Fruit fly (Drosophila melanogaster) whole organism, prepupa: ENCODE measurements around the gene Cpr65Av.

ENCODE experiments used
- Blimp-1 ChIP-seq: fragments of 200-800 bp; sonication (Bioruptor generic); optimal IDR thresholded peaks from 3 replicates; lab custom pipeline; 2017; ENCODE audit warnings: missing biosample characterization, missing genetic modification characterization, mild to moderate bottlenecking, moderate library complexity, missing genetic modification reagents
- CG10631 ChIP-seq: fragments of 200-800 bp; sonication (Bioruptor generic); optimal IDR thresholded peaks from 2 replicates; lab custom pipeline; 2016; ENCODE audit warnings: missing biosample characterization, missing genetic modification characterization
- CG15336 ChIP-seq: fragments of 200-800 bp; sonication (Bioruptor generic); IDR thresholded peaks from 2 replicates; pipeline ENCODE4 v1.3.6; 2022; ENCODE audit warnings: missing biosample characterization, missing genetic modification characterization
- CG1621 ChIP-seq: fragments of 200-800 bp; sonication (Bioruptor generic); optimal IDR thresholded peaks from 3 replicates; lab custom pipeline; 2018; ENCODE audit warnings: missing biosample characterization, mild to moderate bottlenecking, missing genetic modification characterization
- CG3032 ChIP-seq: fragments of 200-800 bp; optimal IDR thresholded peaks from 2 replicates; lab custom pipeline; 2019; ENCODE audit warnings: missing biosample characterization, mild to moderate bottlenecking, missing genetic modification characterization, moderate library complexity
- CG31627 ChIP-seq: fragments of 200-800 bp; sonication (Bioruptor generic); optimal IDR thresholded peaks from 3 replicates; lab custom pipeline; 2016; ENCODE audit warnings: missing biosample characterization, missing genetic modification characterization
- CG32006 ChIP-seq: fragments of 200-800 bp; sonication (Bioruptor generic); optimal IDR thresholded peaks from 3 replicates; lab custom pipeline; 2017; ENCODE audit warnings: missing biosample characterization, mild to moderate bottlenecking, missing genetic modification characterization
- CG34406 ChIP-seq: fragments of 200-800 bp; sonication (Bioruptor generic); optimal IDR thresholded peaks from 3 replicates; lab custom pipeline; 2016; ENCODE audit warnings: missing biosample characterization, missing genetic modification characterization
- CG6163 ChIP-seq: fragments of 200-800 bp; sonication (Bioruptor generic); IDR thresholded peaks from 3 replicates; pipeline ENCODE4 v1.3.6; 2022; ENCODE audit warnings: missing biosample characterization, missing genetic modification characterization
- CG6276 ChIP-seq: fragments of 200-800 bp; sonication (Bioruptor generic); optimal IDR thresholded peaks from 2 replicates; lab custom pipeline; 2017; ENCODE audit warnings: missing biosample characterization, mild to moderate bottlenecking, missing genetic modification characterization
- CG7368 ChIP-seq: fragments of 200-800 bp; sonication (Bioruptor generic); optimal IDR thresholded peaks from 3 replicates; lab custom pipeline; 2016; ENCODE audit warnings: missing biosample characterization, missing genetic modification characterization
- CG8319 ChIP-seq: fragments of 200-800 bp; sonication (Bioruptor generic); optimal IDR thresholded peaks from 3 replicates; lab custom pipeline; 2016; ENCODE audit warnings: missing biosample characterization, missing genetic modification characterization
- Eip75B ChIP-seq: fragments of 200-800 bp; sonication (Bioruptor generic); optimal IDR thresholded peaks from 3 replicates; lab custom pipeline; 2016; ENCODE audit warnings: missing biosample characterization, missing genetic modification characterization
- Eip93F ChIP-seq: fragments of 200-800 bp; sonication (Bioruptor generic); optimal IDR thresholded peaks from 2 replicates; lab custom pipeline; 2016; ENCODE audit warnings: missing biosample characterization, mild to moderate bottlenecking, missing genetic modification characterization
- Gug ChIP-seq: fragments of 200-800 bp; sonication (Bioruptor generic); IDR thresholded peaks from 2 replicates; pipeline ENCODE4 v1.3.6; 2022; ENCODE audit warnings: missing biosample characterization, missing genetic modification characterization
- Hr4 ChIP-seq: fragments of 200-800 bp; sonication (Bioruptor generic); optimal IDR thresholded peaks from 3 replicates; lab custom pipeline; 2016; ENCODE audit warnings: missing biosample characterization, missing genetic modification characterization
- Lpt ChIP-seq: fragments of 200-800 bp; sonication (Bioruptor generic); optimal IDR thresholded peaks from 3 replicates; lab custom pipeline; 2016; ENCODE audit warnings: missing biosample characterization, missing genetic modification characterization
- Smox ChIP-seq: fragments of 200-800 bp; sonication (Bioruptor generic); optimal IDR thresholded peaks from 3 replicates; lab custom pipeline; 2016; ENCODE audit warnings: missing biosample characterization, missing genetic modification characterization
- Sox102F ChIP-seq: fragments of 200-800 bp; sonication (Bioruptor generic); optimal IDR thresholded peaks from 2 replicates; lab custom pipeline; 2016; ENCODE audit warnings: missing biosample characterization, mild to moderate bottlenecking, missing genetic modification characterization
- Sox15 ChIP-seq: fragments of 200-800 bp; sonication (Bioruptor generic); optimal IDR thresholded peaks from 3 replicates; lab custom pipeline; 2016; ENCODE audit warnings: missing biosample characterization, missing genetic modification characterization
- cyc ChIP-seq: fragments of 200-800 bp; sonication (Bioruptor generic); optimal IDR thresholded peaks from 3 replicates; lab custom pipeline; 2016; ENCODE audit warnings: missing biosample characterization, missing genetic modification characterization
- dac ChIP-seq: fragments of 200-800 bp; sonication (Bioruptor generic); optimal IDR thresholded peaks from 2 replicates; lab custom pipeline; 2017; ENCODE audit warnings: missing biosample characterization, mild to moderate bottlenecking, missing genetic modification characterization
- dsx ChIP-seq: fragments of 200-800 bp; optimal IDR thresholded peaks from 3 replicates; lab custom pipeline; 2019; ENCODE audit warnings: missing biosample characterization, mild to moderate bottlenecking, missing genetic modification characterization, moderate library complexity; ENCODE audit not compliant: poor library complexity, severe bottlenecking
- fd85E ChIP-seq: fragments of 200-800 bp; sonication (Bioruptor generic); optimal IDR thresholded peaks from 3 replicates; lab custom pipeline; 2016; ENCODE audit warnings: missing biosample characterization, missing genetic modification characterization
- fkh ChIP-seq: fragments of 200-800 bp; sonication (Bioruptor generic); optimal IDR thresholded peaks from 3 replicates; lab custom pipeline; 2017; ENCODE audit warnings: missing biosample characterization, mild to moderate bottlenecking, missing genetic modification characterization, moderate library complexity
- pdm3 ChIP-seq: fragments of 200-800 bp; sonication (Bioruptor generic); optimal IDR thresholded peaks from 3 replicates; lab custom pipeline; 2016; ENCODE audit warnings: missing biosample characterization, missing genetic modification characterization
- salr ChIP-seq, 2 experiments: fragments of 200-800 bp; sonication (Bioruptor generic); optimal IDR thresholded peaks; 3 replicates each; lab custom pipeline; 2016 to 2018; ENCODE audit warnings: missing biosample characterization in 2 of 2, missing genetic modification characterization in 2 of 2, mild to moderate bottlenecking in 1 of 2
- spab ChIP-seq: fragments of 200-800 bp; sonication (Bioruptor generic); optimal IDR thresholded peaks from 2 replicates; lab custom pipeline; 2017; ENCODE audit warnings: missing biosample characterization, mild to moderate bottlenecking, missing genetic modification characterization, missing genetic modification reagents
- svp ChIP-seq: fragments of 200-800 bp; sonication (Bioruptor generic); peaks from one replicate; lab custom pipeline; 2016; ENCODE audit warnings: missing biosample characterization, missing genetic modification characterization
- topi ChIP-seq: fragments of 200-800 bp; sonication (Bioruptor generic); optimal IDR thresholded peaks from 3 replicates; lab custom pipeline; 2016; ENCODE audit warnings: missing biosample characterization, missing genetic modification characterization

The Cpr65Av gene

dm6 chr3L:6133546-6133945 is 6.2 kb downstream of the Cpr65Av start, which contains the start of gene Lcp65Ag2:
Gene Lcp65Ag2 (minus strand): TSS chr3L:6133593.
- TF ChIP-seq salr (GFP tag; optimal IDR thresholded peaks at IDR 0.05; lab: Kevin White, UChicago) (no peak), fkh (GFP tag; lab: Kevin White, UChicago) (no peak), topi (GFP tag; lab: Kevin White, UChicago) (no peak), CG34406 (GFP tag; lab: Kevin White, UChicago) (no peak), CG10631 (GFP tag; lab: Kevin White, UChicago) (no peak), Smox (GFP tag; lab: Kevin White, UChicago) (no peak), pdm3 (GFP tag; lab: Kevin White, UChicago) (no peak)

dm6 chr3L:6132009-6132408 is 7.8 kb downstream of the Cpr65Av start, which contains the start of gene Cpr65Au:
Gene Cpr65Au (minus strand): TSS chr3L:6132109.
- TF ChIP-seq CG6163 (GFP tag; lab: Robert Waterston, UW) (no peak), cyc (GFP tag; lab: Kevin White, UChicago) (no peak), CG31627 (no peak), CG7368 (GFP tag; lab: Kevin White, UChicago) (no peak), Gug (GFP tag; lab: Robert Waterston, UW) (no peak), CG15336 (GFP tag; lab: Robert Waterston, UW) (no peak), dac (GFP tag; lab: Kevin White, UChicago) (no peak), Sox102F (GFP tag; lab: Kevin White, UChicago) (no peak), Smox (GFP tag; lab: Kevin White, UChicago) (no peak), CG32006 (GFP tag; lab: Kevin White, UChicago) (no peak), Blimp-1 (GFP tag; lab: Kevin White, UChicago) (no peak), dsx (GFP tag; lab: Kevin White, UChicago) (no peak), pdm3 (GFP tag; lab: Kevin White, UChicago) (no peak)

- no peak for TF ChIP-seq spab (GFP tag; lab: Kevin White, UChicago)
- no peak for TF ChIP-seq cyc (GFP tag; lab: Kevin White, UChicago)
- TF ChIP-seq Lpt, result no peak
Observed at dm6 chr3L:6130944-6131343, 8.8 kb downstream of the Cpr65Av start, which contains the start of gene Lcp65Ag3. Gene Lcp65Ag3 (minus strand): TSS chr3L:6130989.

dm6 chr3L:6129591-6129990 is 10.2 kb downstream of the Cpr65Av start:
- TF ChIP-seq topi (GFP tag; lab: Kevin White, UChicago) (no peak), Eip93F (no peak), Sox15 (GFP tag; lab: Kevin White, UChicago) (no peak), cyc (GFP tag; lab: Kevin White, UChicago) (no peak), Hr4 (no peak), CG10631 (GFP tag; lab: Kevin White, UChicago) (no peak), CG31627 (no peak), CG1621 (tag; lab: Kevin White, UChicago) (no peak), fd85E (GFP tag; lab: Kevin White, UChicago) (no peak), CG6276 (GFP tag; lab: Kevin White, UChicago) (no peak), CG8319 (GFP tag; lab: Kevin White, UChicago) (no peak), Eip75B (GFP tag; lab: Kevin White, UChicago) (no peak), fkh (GFP tag; lab: Kevin White, UChicago) (no peak), CG3032 (tag; lab: Kevin White, UChicago) (no peak), CG6163 (GFP tag; lab: Robert Waterston, UW) (no peak), dac (GFP tag; lab: Kevin White, UChicago) (no peak)

- no peak for TF ChIP-seq svp
Observed at dm6 chr3L:6125409-6125689, 14.4 kb downstream of the Cpr65Av start.
